Worm (Caenorhabditis elegans) whole organism, L3 larva: ENCODE measurements around the gene sra-11.

Experiments used
- R02D3.7 ChIP-seq: fragments of 150-350 bp; optimal IDR thresholded peaks from 2 replicates; lab custom pipeline; 2014; ENCODE audit warnings: missing biosample characterization, missing genetic modification characterization
- ZK546.5 ChIP-seq: sonication (generic microtip); optimal IDR thresholded peaks from 2 replicates; lab custom pipeline; 2017; ENCODE audit warnings: missing biosample characterization, missing genetic modification characterization
- ama-1 ChIP-seq: fragments of 150-350 bp; optimal IDR thresholded peaks from 2 replicates; lab custom pipeline; 2018
- elt-1 ChIP-seq: fragments of 150-350 bp; optimal IDR thresholded peaks from 2 replicates; lab custom pipeline; 2014; ENCODE audit warnings: missing biosample characterization, missing genetic modification characterization
- elt-3 ChIP-seq, 3 experiments: fragments of 150-350 bp in 1 of 3; sonication (generic microtip) in 2 of 3; optimal IDR thresholded peaks; 2 replicates in 2 of 3; 4 replicates in 1 of 3; lab custom pipeline; 2014 to 2017; ENCODE audit warnings: missing biosample characterization in 3 of 3, missing genetic modification characterization in 3 of 3
- jun-1 ChIP-seq: fragments of 150-350 bp; optimal IDR thresholded peaks from 2 replicates; lab custom pipeline; 2014; ENCODE audit warnings: missing biosample characterization, missing genetic modification reagents, missing genetic modification characterization
- nfya-1 ChIP-seq: sonication (generic microtip); optimal IDR thresholded peaks from 2 replicates; lab custom pipeline; 2017; ENCODE audit warnings: missing genetic modification characterization, mild to moderate bottlenecking, missing compliant biosample characterization, antibody characterized with exemption, moderate library complexity; ENCODE audit not compliant: insufficient read depth
- nhr-11 ChIP-seq: fragments of 150-350 bp; optimal IDR thresholded peaks from 2 replicates; lab custom pipeline; 2014; ENCODE audit warnings: missing biosample characterization, missing genetic modification characterization
- nhr-12 ChIP-seq: fragments of 150-350 bp; optimal IDR thresholded peaks from 2 replicates; lab custom pipeline; 2014; ENCODE audit warnings: missing biosample characterization, missing genetic modification characterization
- nhr-28 ChIP-seq: fragments of 150-350 bp; optimal IDR thresholded peaks from 2 replicates; lab custom pipeline; 2014; ENCODE audit warnings: missing biosample characterization, missing genetic modification characterization
- pqm-1 ChIP-seq: fragments of 150-350 bp; optimal IDR thresholded peaks from 2 replicates; lab custom pipeline; 2017; ENCODE audit warnings: missing biosample characterization, missing genetic modification characterization, inconsistent platforms
- skn-1 ChIP-seq: fragments of 150-350 bp; optimal IDR thresholded peaks from 2 replicates; lab custom pipeline; 2014; ENCODE audit warnings: missing biosample characterization, missing genetic modification characterization
- snpc-4 ChIP-seq: fragments of 150-350 bp; optimal IDR thresholded peaks from 2 replicates; lab custom pipeline; 2014; ENCODE audit warnings: missing biosample characterization, missing genetic modification characterization
- unc-39 ChIP-seq: sonication (generic microtip); optimal IDR thresholded peaks from 4 replicates; lab custom pipeline; 2017; ENCODE audit warnings: missing biosample characterization, missing genetic modification characterization

ce11 chrII:10873631-10874030, 36.5 kb downstream of the sra-11 start, which contains the start of gene orc-2:
- TF ChIP-seq nhr-28 (tag; lab: Kevin White, UChicago): no peak
- no peak for TF ChIP-seq nfya-1
- no peak for TF ChIP-seq skn-1
- no peak for TF ChIP-seq snpc-4 (tag; lab: Kevin White, UChicago)
- no peak for TF ChIP-seq R02D3.7 (tag; lab: Kevin White, UChicago)
- TF ChIP-seq ama-1 (lab: Kevin White, UChicago): no peak
- TF ChIP-seq jun-1: no peak
- no peak for TF ChIP-seq elt-1 (tag; lab: Kevin White, UChicago)
- no peak for TF ChIP-seq elt-3 (tag; optimal IDR thresholded peaks at IDR 0.05; lab: Kevin White, UChicago)
- no peak for TF ChIP-seq unc-39 (tag; lab: Kevin White, UChicago)
- TF ChIP-seq nhr-12 (tag; lab: Kevin White, UChicago): no peak
- no peak for TF ChIP-seq ZK546.5 (tag; lab: Kevin White, UChicago)
- no peak for TF ChIP-seq nhr-11 (tag; lab: Kevin White, UChicago)
- no peak for TF ChIP-seq pqm-1 (tag; lab: Kevin White, UChicago)
